Worm (Caenorhabditis elegans) whole organism, mixed stage, embryonic: ENCODE data around the gene F11D5.1.

Experiments used
- M03D4.4 ChIP-seq: sonication (generic microtip); optimal IDR thresholded peaks from 2 replicates; lab custom pipeline; 2017; ENCODE audit warnings: mild to moderate bottlenecking, missing genetic modification characterization, missing compliant biosample characterization
- bed-3 ChIP-seq: fragments of 200-800 bp; sonication (Bioruptor generic); optimal IDR thresholded peaks from 3 replicates; lab custom pipeline; 2018; ENCODE audit warnings: mild to moderate bottlenecking, missing genetic modification characterization, moderate library complexity, missing compliant biosample characterization
- blmp-1 ChIP-seq: fragments of 150-350 bp; optimal IDR thresholded peaks from 2 replicates; lab custom pipeline; 2014; ENCODE audit warnings: missing biosample characterization, missing genetic modification characterization
- ceh-39 ChIP-seq: fragments of 150-350 bp; optimal IDR thresholded peaks from 2 replicates; lab custom pipeline; 2014; ENCODE audit warnings: missing biosample characterization, missing genetic modification characterization
- ceh-43 ChIP-seq: fragments of 200-800 bp; sonication (Bioruptor generic); optimal IDR thresholded peaks from 2 replicates; lab custom pipeline; 2018; ENCODE audit warnings: mild to moderate bottlenecking, missing genetic modification characterization, moderate library complexity, missing compliant biosample characterization
- ceh-83 ChIP-seq: fragments of 200-800 bp; sonication (Bioruptor generic); optimal IDR thresholded peaks from 2 replicates; lab custom pipeline; 2018; ENCODE audit warnings: mild to moderate bottlenecking, missing genetic modification characterization, missing compliant biosample characterization
- ces-1 ChIP-seq: fragments of 150-350 bp; optimal IDR thresholded peaks from 2 replicates; lab custom pipeline; 2014; ENCODE audit warnings: missing biosample characterization, missing genetic modification reagents, missing genetic modification characterization
- cnd-1 ChIP-seq: fragments of 200-800 bp; sonication (Bioruptor generic); optimal IDR thresholded peaks from 2 replicates; lab custom pipeline; 2018; ENCODE audit warnings: mild to moderate bottlenecking, missing genetic modification characterization, missing compliant biosample characterization
- drap-1 ChIP-seq: fragments of 200-800 bp; sonication (Bioruptor generic); optimal IDR thresholded peaks from 3 replicates; lab custom pipeline; 2018; ENCODE audit warnings: mild to moderate bottlenecking, missing genetic modification characterization, missing compliant biosample characterization
- elt-1 ChIP-seq: sonication (generic microtip); optimal IDR thresholded peaks from 2 replicates; lab custom pipeline; 2017; ENCODE audit warnings: missing genetic modification characterization, mild to moderate bottlenecking, missing compliant biosample characterization, antibody characterized with exemption, moderate library complexity, borderline replicate concordance; ENCODE audit not compliant: insufficient read depth
- elt-3 ChIP-seq: fragments of 150-350 bp; optimal IDR thresholded peaks from 2 replicates; lab custom pipeline; 2014; ENCODE audit warnings: missing biosample characterization, missing genetic modification characterization
- flh-1 ChIP-seq: fragments of 200-800 bp; sonication (Bioruptor generic); optimal IDR thresholded peaks from 2 replicates; lab custom pipeline; 2018; ENCODE audit warnings: mild to moderate bottlenecking, missing genetic modification characterization, moderate library complexity, missing compliant biosample characterization
- ham-2 ChIP-seq: fragments of 200-800 bp; sonication (Bioruptor generic); optimal IDR thresholded peaks from 2 replicates; lab custom pipeline; 2018; ENCODE audit warnings: mild to moderate bottlenecking, missing genetic modification characterization, missing compliant biosample characterization
- lin-13 ChIP-seq: fragments of 150-350 bp; optimal IDR thresholded peaks from 2 replicates; lab custom pipeline; 2014; ENCODE audit warnings: missing biosample characterization, missing genetic modification characterization
- mab-5 ChIP-seq: fragments of 150-350 bp; optimal IDR thresholded peaks from 2 replicates; lab custom pipeline; 2014; ENCODE audit warnings: missing biosample characterization, missing genetic modification characterization
- mep-1 ChIP-seq: fragments of 150-350 bp; optimal IDR thresholded peaks from 2 replicates; lab custom pipeline; 2017; ENCODE audit warnings: missing biosample characterization, missing genetic modification reagents, missing genetic modification characterization, inconsistent platforms
- mls-2 ChIP-seq: sonication (generic microtip); optimal IDR thresholded peaks from 2 replicates; lab custom pipeline; 2016; ENCODE audit warnings: mild to moderate bottlenecking, missing genetic modification characterization, moderate library complexity, missing compliant biosample characterization
- nhr-12 ChIP-seq: fragments of 150-350 bp; optimal IDR thresholded peaks from 2 replicates; lab custom pipeline; 2014; ENCODE audit warnings: missing biosample characterization, missing genetic modification characterization
- nhr-2 ChIP-seq: fragments of 150-350 bp; optimal IDR thresholded peaks from 2 replicates; lab custom pipeline; 2014; ENCODE audit warnings: missing biosample characterization, missing genetic modification characterization
- nhr-237 ChIP-seq: fragments of 150-350 bp; optimal IDR thresholded peaks from 2 replicates; lab custom pipeline; 2014; ENCODE audit warnings: missing biosample characterization, missing genetic modification characterization
- nhr-28 ChIP-seq: fragments of 150-350 bp; optimal IDR thresholded peaks from 2 replicates; lab custom pipeline; 2014; ENCODE audit warnings: missing biosample characterization, missing genetic modification characterization
- nhr-76 ChIP-seq: sonication (generic microtip); optimal IDR thresholded peaks from 2 replicates; lab custom pipeline; 2017; ENCODE audit warnings: missing biosample characterization, missing genetic modification characterization
- sem-2 ChIP-seq: fragments of 200-800 bp; sonication (Bioruptor generic); optimal IDR thresholded peaks from 2 replicates; lab custom pipeline; 2018; ENCODE audit warnings: mild to moderate bottlenecking, missing genetic modification characterization, missing compliant biosample characterization
- snpc-4 ChIP-seq: fragments of 150-350 bp; optimal IDR thresholded peaks from 2 replicates; lab custom pipeline; 2014; ENCODE audit warnings: missing biosample characterization, missing genetic modification characterization
- tbx-8 ChIP-seq: fragments of 200-800 bp; sonication (Bioruptor generic); optimal IDR thresholded peaks from 2 replicates; lab custom pipeline; 2018; ENCODE audit warnings: mild to moderate bottlenecking, missing genetic modification characterization, moderate library complexity, missing compliant biosample characterization
- unc-120 ChIP-seq: sonication (generic microtip); optimal IDR thresholded peaks from 2 replicates; lab custom pipeline; 2017; ENCODE audit warnings: missing genetic modification characterization, missing compliant biosample characterization; ENCODE audit not compliant: poor library complexity, severe bottlenecking
- unc-62 ChIP-seq: fragments of 150-350 bp; optimal IDR thresholded peaks from 2 replicates; lab custom pipeline; 2014; ENCODE audit warnings: missing biosample characterization, missing genetic modification reagents, missing genetic modification characterization
- zip-8 ChIP-seq: fragments of 150-350 bp; optimal IDR thresholded peaks from 2 replicates; lab custom pipeline; 2014; ENCODE audit warnings: missing biosample characterization, missing genetic modification characterization
- ztf-11 ChIP-seq: fragments of 150-350 bp; optimal IDR thresholded peaks from 2 replicates; lab custom pipeline; 2014; ENCODE audit warnings: missing biosample characterization, missing genetic modification characterization

Gene F11D5.1

ce11 chrX:3296182-3296581, 36.7 kb upstream of the F11D5.1 start, which contains the start of gene K09C4.2:
Gene K09C4.2, plus strand, starts transcription at chrX:3296482.
- TF ChIP-seq ztf-11 (tag; lab: Kevin White, UChicago) (no peak), bed-3 (no peak), nhr-28 (no peak), elt-3 (tag; lab: Kevin White, UChicago) (no peak), ceh-83 (GFP tag; lab: Kevin White, UChicago) (no peak), ces-1 (GFP tag; lab: Kevin White, UChicago) (no peak), sem-2 (GFP tag; lab: Kevin White, UChicago) (no peak), flh-1 (GFP tag; lab: Kevin White, UChicago) (no peak), unc-62 (GFP tag; lab: Kevin White, UChicago) (no peak), tbx-8 (no peak), zip-8 (tag; lab: Kevin White, UChicago) (no peak), unc-120 (tag; lab: Kevin White, UChicago) (no peak), nhr-76 (tag; lab: Kevin White, UChicago) (no peak), snpc-4 (tag; lab: Kevin White, UChicago) (no peak), ceh-39 (tag; lab: Kevin White, UChicago) (no peak)

ce11 chrX:3297812-3298211, 35.1 kb upstream of the F11D5.1 start:
- TF ChIP-seq blmp-1 (tag; lab: Kevin White, UChicago), result no peak
- no peak for TF ChIP-seq M03D4.4 (tag; lab: Kevin White, UChicago)
- no peak for TF ChIP-seq ham-2 (GFP tag; lab: Kevin White, UChicago)
- TF ChIP-seq flh-1 (GFP tag; lab: Kevin White, UChicago), result no peak
- TF ChIP-seq drap-1, result no peak
- TF ChIP-seq snpc-4 (tag; lab: Kevin White, UChicago), result no peak
- no peak for TF ChIP-seq mls-2

ce11 chrX:3298582-3298981, 34.3 kb upstream of the F11D5.1 start, which contains the start of gene K09C4.1:
Gene K09C4.1, plus strand, starts transcription at chrX:3298882.
- no peak for TF ChIP-seq mab-5 (tag; lab: Kevin White, UChicago)

- no peak for TF ChIP-seq M03D4.4 (tag; lab: Kevin White, UChicago)
- TF ChIP-seq cnd-1 (tag; lab: Kevin White, UChicago), result no peak
- no peak for TF ChIP-seq snpc-4 (tag; lab: Kevin White, UChicago)
- TF ChIP-seq nhr-2 (tag; lab: Kevin White, UChicago), result no peak
- no peak for TF ChIP-seq zip-8 (tag; lab: Kevin White, UChicago)
- no peak for TF ChIP-seq elt-1
- TF ChIP-seq ces-1 (GFP tag; lab: Kevin White, UChicago), result no peak
- no peak for TF ChIP-seq unc-62 (GFP tag; lab: Kevin White, UChicago)
- no peak for TF ChIP-seq elt-3 (tag; lab: Kevin White, UChicago)
- TF ChIP-seq drap-1, result no peak
- no peak for TF ChIP-seq nhr-12 (tag; lab: Kevin White, UChicago)
These were observed 32.3 kb upstream of the F11D5.1 start for ce11 chrX:3300582-3300981.

- TF ChIP-seq unc-120 (tag; lab: Kevin White, UChicago) (no peak), nhr-12 (tag; lab: Kevin White, UChicago) (no peak), zip-8 (tag; lab: Kevin White, UChicago) (no peak), cnd-1 (tag; lab: Kevin White, UChicago) (no peak), mls-2 (no peak), nhr-28 (no peak), lin-13 (tag; lab: Kevin White, UChicago) (no peak), nhr-237 (tag; lab: Kevin White, UChicago) (no peak), bed-3 (no peak), ceh-43 (GFP tag; lab: Kevin White, UChicago) (no peak)
These were observed 31.2 kb upstream of the F11D5.1 start, which contains the start of gene F11D5.5 for ce11 chrX:3301770-3302169. Gene F11D5.5, plus strand, starts transcription at chrX:3302070.

- TF ChIP-seq mep-1 (no peak), nhr-28 (no peak)
These were observed 28.9 kb upstream of the F11D5.1 start, which contains the start of gene F11D5.7 for ce11 chrX:3304068-3304467. Gene F11D5.7, plus strand, starts transcription at chrX:3304368.
